Fruit fly (Drosophila melanogaster) whole organism, embryonic: ENCODE data around the gene CG12123.

Experiments
- Atf6 ChIP-seq: fragments of 200-800 bp; sonication (Bioruptor generic); IDR thresholded peaks from 2 replicates; pipeline ENCODE4 v1.3.6; 2022; ENCODE audit warnings: missing biosample characterization, missing genetic modification characterization
- CG2875 ChIP-seq: fragments of 200-800 bp; sonication (Bioruptor generic); optimal IDR thresholded peaks from 2 replicates; lab custom pipeline; 2017; ENCODE audit warnings: missing biosample characterization, mild to moderate bottlenecking, missing genetic modification characterization, missing genetic modification reagents
- CG32767 ChIP-seq: fragments of 200-800 bp; sonication (Bioruptor generic); IDR thresholded peaks from 2 replicates; pipeline ENCODE4 v1.3.6; 2022; ENCODE audit warnings: missing biosample characterization, missing genetic modification characterization
- CG4854 ChIP-seq: fragments of 200-800 bp; sonication (Bioruptor generic); optimal IDR thresholded peaks from 2 replicates; lab custom pipeline; 2016; ENCODE audit warnings: missing biosample characterization, missing genetic modification characterization, inconsistent platforms
- Ravus ChIP-seq: fragments of 200-800 bp; sonication (Bioruptor generic); IDR thresholded peaks from 2 replicates; pipeline ENCODE4 v1.3.6; 2022; ENCODE audit warnings: missing biosample characterization, missing genetic modification characterization
- chm ChIP-seq: fragments of 200-800 bp; sonication (Bioruptor generic); IDR thresholded peaks from 2 replicates; pipeline ENCODE4 v1.3.6; 2022; ENCODE audit warnings: missing biosample characterization, missing genetic modification characterization
- pita ChIP-seq: fragments of 200-800 bp; sonication (Bioruptor generic); optimal IDR thresholded peaks from 2 replicates; lab custom pipeline; 2017; ENCODE audit warnings: missing biosample characterization, mild to moderate bottlenecking, missing genetic modification characterization
- sisA ChIP-seq: fragments of 200-800 bp; sonication (Bioruptor generic); IDR thresholded peaks from 2 replicates; pipeline ENCODE4 v1.3.6; 2022; ENCODE audit warnings: missing biosample characterization, missing genetic modification characterization
- unpg ChIP-seq: fragments of 200-800 bp; sonication (Bioruptor generic); optimal IDR thresholded peaks from 3 replicates; lab custom pipeline; 2018; ENCODE audit warnings: missing biosample characterization, mild to moderate bottlenecking, missing genetic modification characterization, moderate library complexity

DNA sequence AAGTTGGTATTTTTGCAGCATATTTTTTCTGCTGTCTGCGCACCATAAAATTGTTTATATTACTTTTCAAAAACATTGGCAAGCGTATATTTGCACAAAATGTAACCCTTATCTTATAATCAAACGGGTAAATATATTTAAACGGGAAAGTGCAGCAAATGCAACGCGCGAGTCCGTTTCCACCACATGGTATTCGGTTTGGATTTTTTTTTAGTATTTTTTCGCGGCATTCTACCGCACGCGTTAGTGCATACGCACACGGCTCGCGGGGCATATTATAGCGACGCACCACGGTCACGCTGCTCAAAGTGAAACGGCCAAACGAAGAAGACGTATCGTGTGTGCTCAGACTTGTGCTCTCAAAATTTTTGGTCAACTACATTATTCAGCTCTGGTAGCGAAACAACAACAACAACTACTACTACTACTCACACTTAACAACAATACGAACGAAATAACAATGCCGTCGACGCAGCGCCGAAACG is 33.1 kb downstream of the CG12123 start, which contains the start of gene Trf2:
- TF ChIP-seq pita (GFP tag; lab: Kevin White, UChicago) (peak; percentile 43), CG32767 (GFP tag; lab: Robert Waterston, UW) (no peak), Atf6 (GFP tag; lab: Robert Waterston, UW) (0 out of 2 replicates have a peak, but pooled peaks have one; percentile 38), CG4854 (GFP tag; lab: Kevin White, UChicago) (no peak), CG2875 (GFP tag; lab: Kevin White, UChicago) (peak; percentile 8), unpg (GFP tag; lab: Kevin White, UChicago) (no peak), Ravus (GFP tag; lab: Robert Waterston, UW) (no peak), chm (GFP tag; lab: Robert Waterston, UW) (peak; percentile 89), sisA (GFP tag; lab: Robert Waterston, UW) (no peak)
